Worm (Caenorhabditis elegans) whole organism, L2 larva: ENCODE data around the gene T28F12.1.
A peak's percentile ranks its signal among the peaks of the same experiment; 100 is the strongest.

Experiments used
- C34F6.9 ChIP-seq: fragments of 150-350 bp; optimal IDR thresholded peaks from 2 replicates; lab custom pipeline; 2014; ENCODE audit warnings: missing biosample characterization, missing genetic modification characterization
- F13H6.1 ChIP-seq: sonication (generic microtip); optimal IDR thresholded peaks from 2 replicates; lab custom pipeline; 2016; ENCODE audit warnings: missing genetic modification characterization, missing compliant biosample characterization
- R02D3.7 ChIP-seq: fragments of 150-350 bp; optimal IDR thresholded peaks from 2 replicates; lab custom pipeline; 2014; ENCODE audit warnings: missing biosample characterization, missing genetic modification characterization
- Y55F3AM.14 ChIP-seq: fragments of 200-800 bp; sonication (Bioruptor generic); optimal IDR thresholded peaks from 2 replicates; lab custom pipeline; 2018; ENCODE audit warnings: mild to moderate bottlenecking, missing genetic modification characterization, missing compliant biosample characterization
- alr-1 ChIP-seq: fragments of 150-350 bp; optimal IDR thresholded peaks from 2 replicates; lab custom pipeline; 2014; ENCODE audit warnings: missing biosample characterization, missing genetic modification characterization
- aly-2 ChIP-seq: fragments of 150-350 bp; optimal IDR thresholded peaks from 2 replicates; lab custom pipeline; 2014; ENCODE audit warnings: missing biosample characterization, missing genetic modification characterization
- ama-1 ChIP-seq: fragments of 150-350 bp; optimal IDR thresholded peaks from 2 replicates; lab custom pipeline; 2018; ENCODE audit warnings: inconsistent platforms
- blmp-1 ChIP-seq: sonication (generic microtip); optimal IDR thresholded peaks from 2 replicates; lab custom pipeline; 2017; ENCODE audit warnings: missing genetic modification characterization, mild to moderate bottlenecking, missing compliant biosample characterization, antibody characterized with exemption, moderate library complexity; ENCODE audit not compliant: insufficient read depth
- ceh-16 ChIP-seq: fragments of 150-350 bp; optimal IDR thresholded peaks from 2 replicates; lab custom pipeline; 2014; ENCODE audit warnings: missing biosample characterization, missing genetic modification characterization
- ceh-82 ChIP-seq: fragments of 150-350 bp; optimal IDR thresholded peaks from 2 replicates; lab custom pipeline; 2014; ENCODE audit warnings: missing biosample characterization, missing genetic modification characterization
- crh-2 ChIP-seq: sonication (generic microtip); optimal IDR thresholded peaks from 2 replicates; lab custom pipeline; 2017; ENCODE audit warnings: missing biosample characterization, missing genetic modification characterization
- dmd-4 ChIP-seq: sonication (generic microtip); optimal IDR thresholded peaks from 2 replicates; lab custom pipeline; 2017; ENCODE audit warnings: missing biosample characterization, missing genetic modification characterization
- egl-27 ChIP-seq: sonication (generic microtip); optimal IDR thresholded peaks from 3 replicates; lab custom pipeline; 2017; ENCODE audit warnings: missing biosample characterization, missing genetic modification reagents, missing genetic modification characterization
- elt-1 ChIP-seq: fragments of 150-350 bp; optimal IDR thresholded peaks from 2 replicates; lab custom pipeline; 2014; ENCODE audit warnings: missing biosample characterization, missing genetic modification characterization
- fos-1 ChIP-seq: fragments of 150-350 bp; optimal IDR thresholded peaks from 2 replicates; lab custom pipeline; 2014; ENCODE audit warnings: missing biosample characterization, missing genetic modification characterization
- gmeb-1 ChIP-seq: fragments of 150-350 bp; optimal IDR thresholded peaks from 2 replicates; lab custom pipeline; 2014; ENCODE audit warnings: missing biosample characterization, missing genetic modification characterization
- lin-11 ChIP-seq: fragments of 150-350 bp; sonication (generic microtip); optimal IDR thresholded peaks from 2 replicates; lab custom pipeline; 2014; ENCODE audit warnings: missing biosample characterization, missing genetic modification characterization, inconsistent platforms, mixed read lengths
- lin-13 ChIP-seq: fragments of 150-350 bp; optimal IDR thresholded peaks from 2 replicates; lab custom pipeline; 2014; ENCODE audit warnings: missing biosample characterization, missing genetic modification reagents, missing genetic modification characterization
- lsy-2 ChIP-seq, 2 experiments: fragments of 150-350 bp in 1 of 2; sonication (generic microtip) in 1 of 2; optimal IDR thresholded peaks; 2 replicates each; lab custom pipeline; 2014 to 2017; ENCODE audit warnings: missing biosample characterization in 2 of 2, missing genetic modification characterization in 2 of 2
- mab-5 ChIP-seq: fragments of 150-350 bp; optimal IDR thresholded peaks from 2 replicates; lab custom pipeline; 2014; ENCODE audit warnings: missing biosample characterization, missing genetic modification characterization
- mbf-1 ChIP-seq: sonication (generic microtip); optimal IDR thresholded peaks from 2 replicates; lab custom pipeline; 2017; ENCODE audit warnings: missing biosample characterization, missing genetic modification characterization
- mdl-1 ChIP-seq, 2 experiments: fragments of 150-350 bp in 1 of 2; sonication (generic microtip) in 1 of 2; optimal IDR thresholded peaks; 2 replicates each; lab custom pipeline; 2017; ENCODE audit warnings: missing biosample characterization in 2 of 2, missing genetic modification characterization in 2 of 2
- nhr-10 ChIP-seq: sonication (generic microtip); optimal IDR thresholded peaks from 2 replicates; lab custom pipeline; 2017; ENCODE audit warnings: missing biosample characterization, missing genetic modification characterization
- nhr-11 ChIP-seq: fragments of 150-350 bp; optimal IDR thresholded peaks from 2 replicates; lab custom pipeline; 2014; ENCODE audit warnings: missing biosample characterization, missing genetic modification characterization
- nhr-12 ChIP-seq: fragments of 150-350 bp; optimal IDR thresholded peaks from 2 replicates; lab custom pipeline; 2014; ENCODE audit warnings: missing biosample characterization, missing genetic modification characterization
- nhr-129 ChIP-seq: fragments of 150-350 bp; optimal IDR thresholded peaks from 2 replicates; lab custom pipeline; 2014; ENCODE audit warnings: missing biosample characterization, missing genetic modification characterization
- nhr-21 ChIP-seq: fragments of 150-350 bp; optimal IDR thresholded peaks from 2 replicates; lab custom pipeline; 2014; ENCODE audit warnings: missing biosample characterization, missing genetic modification characterization
- nhr-237 ChIP-seq: fragments of 150-350 bp; optimal IDR thresholded peaks from 2 replicates; lab custom pipeline; 2014; ENCODE audit warnings: missing biosample characterization, missing genetic modification characterization
- nhr-25 ChIP-seq: fragments of 150-350 bp; sonication (generic microtip); optimal IDR thresholded peaks from 3 replicates; lab custom pipeline; 2014; ENCODE audit warnings: missing biosample characterization, missing genetic modification characterization
- nhr-6 ChIP-seq: fragments of 150-350 bp; optimal IDR thresholded peaks from 2 replicates; lab custom pipeline; 2014; ENCODE audit warnings: missing biosample characterization, missing genetic modification characterization
- nhr-77 ChIP-seq: fragments of 150-350 bp; optimal IDR thresholded peaks from 2 replicates; lab custom pipeline; 2014; ENCODE audit warnings: missing biosample characterization, missing genetic modification characterization
- peb-1 ChIP-seq: fragments of 150-350 bp; optimal IDR thresholded peaks from 2 replicates; lab custom pipeline; 2014; ENCODE audit warnings: missing biosample characterization, missing genetic modification characterization
- sem-4 ChIP-seq: fragments of 150-350 bp; optimal IDR thresholded peaks from 2 replicates; lab custom pipeline; 2014; ENCODE audit warnings: missing biosample characterization, missing genetic modification reagents, missing genetic modification characterization
- skn-1 ChIP-seq: sonication (generic microtip); optimal IDR thresholded peaks from 2 replicates; lab custom pipeline; 2017; ENCODE audit warnings: missing biosample characterization, missing genetic modification characterization
- sma-3 ChIP-seq: sonication (generic microtip); optimal IDR thresholded peaks from 2 replicates; lab custom pipeline; 2016; ENCODE audit warnings: missing genetic modification reagents, missing genetic modification characterization, missing compliant biosample characterization
- unc-39 ChIP-seq: fragments of 150-350 bp; optimal IDR thresholded peaks from 2 replicates; lab custom pipeline; 2014; ENCODE audit warnings: missing biosample characterization, missing genetic modification characterization
- unc-55 ChIP-seq: fragments of 150-350 bp; sonication (generic microtip); optimal IDR thresholded peaks from 3 replicates; lab custom pipeline; 2014; ENCODE audit warnings: missing biosample characterization, missing genetic modification reagents, missing genetic modification characterization
- ztf-1 ChIP-seq: fragments of 200-800 bp; sonication (Bioruptor generic); conservative IDR thresholded peaks from 2 replicates; pipeline ENCODE4 v1.3.6; 2022; ENCODE audit warnings: missing genetic modification characterization, missing compliant biosample characterization
- ztf-11 ChIP-seq: sonication (generic microtip); optimal IDR thresholded peaks from 2 replicates; lab custom pipeline; 2017; ENCODE audit warnings: missing biosample characterization, missing genetic modification characterization

T28F12.1 gene

ce11 chrV:4526801-4527425, 14.1 kb downstream of the T28F12.1 start:
- TF ChIP-seq blmp-1 (tag; lab: Kevin White, UChicago) = no peak
- no peak for TF ChIP-seq nhr-11
- no peak for TF ChIP-seq mbf-1 (tag; lab: Kevin White, UChicago)
- no peak for TF ChIP-seq nhr-77 (tag; lab: Kevin White, UChicago)
- peak in 1 of 2 experiments; percentile 10 for TF ChIP-seq lsy-2 (tag; optimal IDR thresholded peaks at IDR 0.05; lab: Kevin White, UChicago)
- peak; percentile 3 for TF ChIP-seq C34F6.9 (tag; lab: Kevin White, UChicago)
- TF ChIP-seq F13H6.1 (tag; lab: Kevin White, UChicago) = peak; percentile 2
- TF ChIP-seq unc-55 (GFP tag; lab: Kevin White, UChicago) = peak; percentile 7
- TF ChIP-seq ceh-16 (tag; lab: Kevin White, UChicago) = no peak

ce11 chrV:4527934-4528333, 15.1 kb downstream of the T28F12.1 start:
- TF ChIP-seq aly-2 (no peak), mab-5 (no peak), egl-27 (tag; lab: Kevin White, UChicago) (no peak), unc-39 (tag; lab: Kevin White, UChicago) (no peak), nhr-21 (tag; lab: Kevin White, UChicago) (no peak), gmeb-1 (tag; lab: Kevin White, UChicago) (no peak)

ce11 chrV:4535736-4536135, 22.9 kb downstream of the T28F12.1 start:
- no peak for TF ChIP-seq sma-3 (GFP tag; lab: Kevin White, UChicago)
- TF ChIP-seq nhr-129 (tag; lab: Kevin White, UChicago) = no peak
- no peak for TF ChIP-seq lin-13 (GFP tag; lab: Kevin White, UChicago)
- TF ChIP-seq dmd-4 = no peak
- no peak for TF ChIP-seq nhr-77 (tag; lab: Kevin White, UChicago)
- TF ChIP-seq nhr-12 (tag; lab: Kevin White, UChicago) = no peak
- no peak for TF ChIP-seq nhr-10 (tag; lab: Kevin White, UChicago)
- TF ChIP-seq sem-4 = no peak
- TF ChIP-seq nhr-6 (tag; lab: Kevin White, UChicago) = no peak
- no peak for TF ChIP-seq lin-11
- TF ChIP-seq elt-1 = no peak
- no peak for TF ChIP-seq lsy-2 (tag; optimal IDR thresholded peaks at IDR 0.05; lab: Kevin White, UChicago)
- TF ChIP-seq mdl-1 (tag; optimal IDR thresholded peaks at IDR 0.05; lab: Kevin White, UChicago) = no peak
- TF ChIP-seq, all 48 proteins: peak for 0

ce11 chrV:4539855-4540254, 27.0 kb downstream of the T28F12.1 start:
- TF ChIP-seq sma-3 (GFP tag; lab: Kevin White, UChicago) = no peak
- TF ChIP-seq nhr-77 (tag; lab: Kevin White, UChicago) = no peak
- no peak for TF ChIP-seq peb-1 (tag; lab: Kevin White, UChicago)
- TF ChIP-seq ztf-11 (tag; lab: Kevin White, UChicago) = no peak
- no peak for TF ChIP-seq dmd-4
- TF ChIP-seq crh-2 = no peak
- TF ChIP-seq nhr-25 = no peak
- TF ChIP-seq ceh-82 (tag; lab: Kevin White, UChicago) = no peak
- TF ChIP-seq mdl-1 (tag; optimal IDR thresholded peaks at IDR 0.05; lab: Kevin White, UChicago) = no peak
- no peak for TF ChIP-seq nhr-12 (tag; lab: Kevin White, UChicago)
- no peak for TF ChIP-seq nhr-21 (tag; lab: Kevin White, UChicago)
- no peak for TF ChIP-seq F13H6.1 (tag; lab: Kevin White, UChicago)

ce11 chrV:4546854-4547253, 34.0 kb downstream of the T28F12.1 start:
- TF ChIP-seq Y55F3AM.14 (no peak), ama-1 (no peak), alr-1 (tag; lab: Kevin White, UChicago) (no peak), nhr-21 (tag; lab: Kevin White, UChicago) (no peak), blmp-1 (tag; lab: Kevin White, UChicago) (no peak), C34F6.9 (tag; lab: Kevin White, UChicago) (no peak), lin-13 (GFP tag; lab: Kevin White, UChicago) (no peak), R02D3.7 (tag; lab: Kevin White, UChicago) (no peak), nhr-237 (tag; lab: Kevin White, UChicago) (no peak), lin-11 (no peak), skn-1 (tag; lab: Kevin White, UChicago) (no peak), gmeb-1 (tag; lab: Kevin White, UChicago) (no peak), ztf-1 (GFP tag; lab: Robert Waterston, UW) (no peak), elt-1 (no peak), dmd-4 (no peak), fos-1 (no peak), lsy-2 (tag; optimal IDR thresholded peaks at IDR 0.05; lab: Kevin White, UChicago) (no peak), unc-55 (GFP tag; lab: Kevin White, UChicago) (no peak), mab-5 (no peak), nhr-6 (tag; lab: Kevin White, UChicago) (no peak)
